Worm (Caenorhabditis elegans) whole organism, L3 larva: ENCODE data around the gene C18E9.2.

Experiments used
- ZK546.5 ChIP-seq: sonication (generic microtip); optimal IDR thresholded peaks from 2 replicates; lab custom pipeline; 2017; ENCODE audit warnings: missing biosample characterization, missing genetic modification characterization
- elt-1 ChIP-seq: fragments of 150-350 bp; optimal IDR thresholded peaks from 2 replicates; lab custom pipeline; 2014; ENCODE audit warnings: missing biosample characterization, missing genetic modification characterization
- nhr-28 ChIP-seq: fragments of 150-350 bp; optimal IDR thresholded peaks from 2 replicates; lab custom pipeline; 2014; ENCODE audit warnings: missing biosample characterization, missing genetic modification characterization
- nhr-43 ChIP-seq: sonication (generic microtip); optimal IDR thresholded peaks from 2 replicates; lab custom pipeline; 2016; ENCODE audit warnings: mild to moderate bottlenecking, missing genetic modification characterization, missing compliant biosample characterization; ENCODE audit not compliant: poor library complexity, severe bottlenecking
- pqm-1 ChIP-seq: fragments of 150-350 bp; optimal IDR thresholded peaks from 2 replicates; lab custom pipeline; 2017; ENCODE audit warnings: missing biosample characterization, missing genetic modification characterization, inconsistent platforms

DNA sequence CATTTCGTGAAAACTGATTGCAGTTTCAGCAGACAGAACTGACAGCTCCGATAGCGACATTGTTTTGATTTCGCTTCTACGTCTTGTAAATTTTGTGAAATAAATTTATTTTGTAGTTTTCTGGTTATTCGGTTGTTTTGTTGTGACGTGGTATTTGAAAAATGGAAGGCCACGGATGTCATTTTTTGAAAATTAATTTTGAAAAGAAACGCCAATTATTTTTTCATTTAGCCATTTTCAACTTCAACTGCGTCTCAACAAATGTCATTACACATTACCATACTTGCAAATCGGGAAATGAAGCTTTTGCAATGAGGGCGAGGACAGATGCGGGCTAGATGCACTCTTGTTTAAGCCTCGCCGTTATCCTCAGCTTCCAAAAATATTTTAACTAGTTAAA lies 23.2 kb downstream of the C18E9.2 start, which contains the start of gene C18E9.8:
- TF ChIP-seq elt-1 (tag; lab: Kevin White, UChicago) (no peak), ZK546.5 (tag; lab: Kevin White, UChicago) (no peak), nhr-28 (tag; lab: Kevin White, UChicago) (no peak), nhr-43 (no peak), pqm-1 (tag; lab: Kevin White, UChicago) (no peak)
